Worm (Caenorhabditis elegans) whole organism, L1 larva: ENCODE measurements around the gene txt-18.

ENCODE experiments used
- ama-1 ChIP-seq: fragments of 150-350 bp; optimal IDR thresholded peaks from 2 replicates; lab custom pipeline; 2014
- blmp-1 ChIP-seq: fragments of 150-350 bp; optimal IDR thresholded peaks from 2 replicates; lab custom pipeline; 2014; ENCODE audit warnings: missing biosample characterization, missing genetic modification characterization
- elt-3 ChIP-seq, 6 experiments: fragments of 150-350 bp in 1 of 6; sonication (generic microtip); optimal IDR thresholded peaks; 2 replicates each; lab custom pipeline; 2017 to 2018; ENCODE audit warnings: missing biosample characterization in 6 of 6, missing genetic modification characterization in 6 of 6, inconsistent platforms in 1 of 6
- hlh-4 ChIP-seq: sonication (generic microtip); optimal IDR thresholded peaks from 2 replicates; lab custom pipeline; 2016; ENCODE audit warnings: mild to moderate bottlenecking, missing genetic modification characterization, missing compliant biosample characterization
- lin-13 ChIP-seq: fragments of 150-350 bp; optimal IDR thresholded peaks from 2 replicates; lab custom pipeline; 2014; ENCODE audit warnings: missing biosample characterization, missing genetic modification reagents, missing genetic modification characterization
- lin-39 ChIP-seq: fragments of 150-350 bp; optimal IDR thresholded peaks from 2 replicates; lab custom pipeline; 2014; ENCODE audit warnings: missing biosample characterization, missing genetic modification reagents, missing genetic modification characterization
- nhr-11 ChIP-seq: fragments of 150-350 bp; optimal IDR thresholded peaks from 2 replicates; lab custom pipeline; 2014; ENCODE audit warnings: missing biosample characterization, missing genetic modification characterization
- nhr-28 ChIP-seq: fragments of 150-350 bp; optimal IDR thresholded peaks from 2 replicates; lab custom pipeline; 2014; ENCODE audit warnings: missing biosample characterization, missing genetic modification characterization
- nhr-76 ChIP-seq: sonication (generic microtip); optimal IDR thresholded peaks from 2 replicates; lab custom pipeline; 2017; ENCODE audit warnings: missing biosample characterization, missing genetic modification characterization
- pqm-1 ChIP-seq: sonication (generic microtip); optimal IDR thresholded peaks from 3 replicates; lab custom pipeline; 2017; ENCODE audit warnings: missing biosample characterization, missing genetic modification characterization
- rnt-1 ChIP-seq: sonication (generic microtip); optimal IDR thresholded peaks from 2 replicates; lab custom pipeline; 2016; ENCODE audit warnings: mild to moderate bottlenecking, missing genetic modification characterization, moderate library complexity, missing compliant biosample characterization
- swsn-7 ChIP-seq: sonication (generic microtip); optimal IDR thresholded peaks from 2 replicates; lab custom pipeline; 2016; ENCODE audit warnings: missing genetic modification characterization, missing compliant biosample characterization
- unc-62 ChIP-seq: fragments of 150-350 bp; optimal IDR thresholded peaks from 2 replicates; lab custom pipeline; 2014; ENCODE audit warnings: missing biosample characterization, missing genetic modification reagents, missing genetic modification characterization

- no peak for TF ChIP-seq hlh-4 (tag; lab: Kevin White, UChicago)
- TF ChIP-seq nhr-11 = no peak
- TF ChIP-seq lin-39 (tag; lab: Kevin White, UChicago) = no peak
- no peak for TF ChIP-seq lin-13
- no peak for TF ChIP-seq swsn-7
- TF ChIP-seq nhr-76 (tag; lab: Kevin White, UChicago) = no peak
- no peak for TF ChIP-seq ama-1
- TF ChIP-seq unc-62 = no peak
- no peak for TF ChIP-seq nhr-28 (tag; lab: Kevin White, UChicago)
- no peak for TF ChIP-seq elt-3 (tag; optimal IDR thresholded peaks at IDR 0.05; lab: Kevin White, UChicago)
- no peak for TF ChIP-seq pqm-1 (tag; lab: Kevin White, UChicago)
- TF ChIP-seq rnt-1 (tag; lab: Kevin White, UChicago) = no peak
- no peak for TF ChIP-seq blmp-1 (tag; lab: Kevin White, UChicago)
Measured at ce11 chrII:6311459-6311858, 32.4 kb upstream of the txt-18 start.
